Fruit fly (Drosophila melanogaster) whole organism, prepupa: ENCODE results near the gene Rpn3.

Source experiments
- CG1621 ChIP-seq: fragments of 200-800 bp; sonication (Bioruptor generic); optimal IDR thresholded peaks from 3 replicates; lab custom pipeline; 2018; ENCODE audit warnings: missing biosample characterization, mild to moderate bottlenecking, missing genetic modification characterization
- CG32006 ChIP-seq: fragments of 200-800 bp; sonication (Bioruptor generic); optimal IDR thresholded peaks from 3 replicates; lab custom pipeline; 2017; ENCODE audit warnings: missing biosample characterization, mild to moderate bottlenecking, missing genetic modification characterization
- CG3919 ChIP-seq: fragments of 200-800 bp; sonication (Bioruptor generic); optimal IDR thresholded peaks from 3 replicates; lab custom pipeline; 2016; ENCODE audit warnings: missing biosample characterization, missing genetic modification characterization
- CG4318 ChIP-seq: fragments of 200-800 bp; sonication (Bioruptor generic); optimal IDR thresholded peaks from 3 replicates; lab custom pipeline; 2017; ENCODE audit warnings: missing biosample characterization, mild to moderate bottlenecking, missing genetic modification characterization
- CG6163 ChIP-seq: fragments of 200-800 bp; sonication (Bioruptor generic); IDR thresholded peaks from 3 replicates; pipeline ENCODE4 v1.3.6; 2022; ENCODE audit warnings: missing biosample characterization, missing genetic modification characterization
- CG6792 ChIP-seq: fragments of 200-800 bp; sonication (Bioruptor generic); optimal IDR thresholded peaks from 3 replicates; lab custom pipeline; 2016; ENCODE audit warnings: missing biosample characterization, missing genetic modification characterization
- CG7368 ChIP-seq: fragments of 200-800 bp; sonication (Bioruptor generic); optimal IDR thresholded peaks from 3 replicates; lab custom pipeline; 2016; ENCODE audit warnings: missing biosample characterization, missing genetic modification characterization
- Ets96B ChIP-seq: fragments of 200-800 bp; optimal IDR thresholded peaks from 2 replicates; lab custom pipeline; 2019; ENCODE audit warnings: missing biosample characterization, mild to moderate bottlenecking, missing genetic modification characterization, moderate library complexity
- Gug ChIP-seq: fragments of 200-800 bp; sonication (Bioruptor generic); IDR thresholded peaks from 2 replicates; pipeline ENCODE4 v1.3.6; 2022; ENCODE audit warnings: missing biosample characterization, missing genetic modification characterization
- Sox14 ChIP-seq: fragments of 200-800 bp; sonication (Bioruptor generic); optimal IDR thresholded peaks from 3 replicates; lab custom pipeline; 2016; ENCODE audit warnings: missing biosample characterization, missing genetic modification characterization
- Sox15 ChIP-seq: fragments of 200-800 bp; sonication (Bioruptor generic); optimal IDR thresholded peaks from 3 replicates; lab custom pipeline; 2016; ENCODE audit warnings: missing biosample characterization, missing genetic modification characterization
- acj6 ChIP-seq: fragments of 200-800 bp; sonication (Bioruptor generic); optimal IDR thresholded peaks from 3 replicates; lab custom pipeline; 2016; ENCODE audit warnings: missing biosample characterization, missing genetic modification characterization
- dac ChIP-seq: fragments of 200-800 bp; sonication (Bioruptor generic); optimal IDR thresholded peaks from 2 replicates; lab custom pipeline; 2017; ENCODE audit warnings: missing biosample characterization, mild to moderate bottlenecking, missing genetic modification characterization
- fd59A ChIP-seq: fragments of 200-800 bp; sonication (Bioruptor generic); optimal IDR thresholded peaks from 2 replicates; lab custom pipeline; 2017; ENCODE audit warnings: missing biosample characterization, mild to moderate bottlenecking, missing genetic modification characterization, missing genetic modification reagents
- fd85E ChIP-seq: fragments of 200-800 bp; sonication (Bioruptor generic); optimal IDR thresholded peaks from 3 replicates; lab custom pipeline; 2016; ENCODE audit warnings: missing biosample characterization, missing genetic modification characterization
- fkh ChIP-seq: fragments of 200-800 bp; sonication (Bioruptor generic); optimal IDR thresholded peaks from 3 replicates; lab custom pipeline; 2017; ENCODE audit warnings: missing biosample characterization, mild to moderate bottlenecking, missing genetic modification characterization, moderate library complexity
- spab ChIP-seq: fragments of 200-800 bp; sonication (Bioruptor generic); optimal IDR thresholded peaks from 2 replicates; lab custom pipeline; 2017; ENCODE audit warnings: missing biosample characterization, mild to moderate bottlenecking, missing genetic modification characterization, missing genetic modification reagents
- ss ChIP-seq, 2 experiments: fragments of 200-800 bp; sonication (Bioruptor generic); optimal IDR thresholded peaks; 2 replicates in 1 of 2; 3 replicates in 1 of 2; lab custom pipeline; 2017 to 2018; ENCODE audit warnings: mild to moderate bottlenecking in 2 of 2, missing biosample characterization in 2 of 2, missing genetic modification characterization in 2 of 2, moderate library complexity in 1 of 2
- topi ChIP-seq: fragments of 200-800 bp; sonication (Bioruptor generic); optimal IDR thresholded peaks from 3 replicates; lab custom pipeline; 2016; ENCODE audit warnings: missing biosample characterization, missing genetic modification characterization

Gene Rpn3

DNA sequence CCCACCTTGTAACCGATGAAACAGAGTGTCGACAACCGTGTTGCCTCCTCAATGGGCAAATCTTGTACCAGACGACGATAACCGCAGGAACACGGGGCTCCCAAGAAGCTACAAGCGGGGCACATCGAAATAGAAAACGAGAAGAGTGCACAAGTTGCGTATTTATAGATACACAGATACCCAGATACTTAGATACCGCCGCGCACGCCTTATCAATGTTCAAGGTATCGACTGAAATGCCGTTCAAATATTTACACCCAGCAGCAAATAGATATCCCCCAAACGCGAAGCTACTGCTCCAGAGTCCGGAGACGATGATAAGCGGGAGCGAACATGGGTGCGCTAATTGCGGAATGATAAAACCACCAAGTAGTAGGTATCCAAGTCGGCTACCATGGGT lies 47.1 kb downstream of the Rpn3 start:
- TF ChIP-seq fd85E, result no peak
- peak; percentile 39 for TF ChIP-seq fkh (GFP tag; lab: Kevin White, UChicago)

dm6 chr2L:19101744-19102143 lies 50.2 kb downstream of the Rpn3 start, which contains the start of the genes CG17344 and CG43731:
TSS of gene CG17344 (plus strand) at chr2L:19102044.
TSS of gene CG43731 (plus strand) at chr2L:19102044.
- TF ChIP-seq Ets96B (tag; lab: Kevin White, UChicago), result no peak
- TF ChIP-seq acj6 (GFP tag; lab: Kevin White, UChicago), result no peak
- TF ChIP-seq CG1621, result no peak
- TF ChIP-seq fd59A (GFP tag; lab: Kevin White, UChicago), result no peak
- no peak for TF ChIP-seq CG6163 (GFP tag; lab: Robert Waterston, UW)
- no peak for TF ChIP-seq CG32006 (GFP tag; lab: Kevin White, UChicago)
- TF ChIP-seq spab (GFP tag; lab: Kevin White, UChicago), result no peak
- no peak for TF ChIP-seq Sox15 (GFP tag; lab: Kevin White, UChicago)
- no peak for TF ChIP-seq Sox14 (GFP tag; lab: Kevin White, UChicago)
- TF ChIP-seq ss (GFP tag; optimal IDR thresholded peaks at IDR 0.05; lab: Kevin White, UChicago), result no peak
- TF ChIP-seq dac (GFP tag; lab: Kevin White, UChicago), result no peak
- TF ChIP-seq CG7368 (GFP tag; lab: Kevin White, UChicago), result no peak
- no peak for TF ChIP-seq topi (GFP tag; lab: Kevin White, UChicago)
- TF ChIP-seq Gug (GFP tag; lab: Robert Waterston, UW), result no peak
- no peak for TF ChIP-seq CG6792 (GFP tag; lab: Kevin White, UChicago)
- TF ChIP-seq CG4318 (GFP tag; lab: Kevin White, UChicago), result no peak
- no peak for TF ChIP-seq CG3919 (GFP tag; lab: Kevin White, UChicago)
